Worm (Caenorhabditis elegans) whole organism, L3 larva: Measurements from ENCODE around the gene ins-4.

ENCODE experiments used
- ZK546.5 ChIP-seq: sonication (generic microtip); optimal IDR thresholded peaks from 2 replicates; lab custom pipeline; 2017; ENCODE audit warnings: missing biosample characterization, missing genetic modification characterization
- aly-2 ChIP-seq: fragments of 150-350 bp; optimal IDR thresholded peaks from 2 replicates; lab custom pipeline; 2014; ENCODE audit warnings: missing biosample characterization, missing genetic modification characterization
- ama-1 ChIP-seq: fragments of 150-350 bp; optimal IDR thresholded peaks from 2 replicates; lab custom pipeline; 2018
- ceh-16 ChIP-seq: sonication (generic microtip); optimal IDR thresholded peaks from 2 replicates; lab custom pipeline; 2017; ENCODE audit warnings: missing biosample characterization, missing genetic modification characterization
- ceh-28 ChIP-seq: fragments of 150-350 bp; optimal IDR thresholded peaks from 2 replicates; lab custom pipeline; 2014; ENCODE audit warnings: missing biosample characterization, missing genetic modification reagents, missing genetic modification characterization
- ceh-82 ChIP-seq: fragments of 150-350 bp; optimal IDR thresholded peaks from 2 replicates; lab custom pipeline; 2014; ENCODE audit warnings: missing biosample characterization, missing genetic modification characterization
- ceh-9 ChIP-seq: sonication (generic microtip); optimal IDR thresholded peaks from 2 replicates; lab custom pipeline; 2018; ENCODE audit warnings: missing biosample characterization, missing genetic modification characterization
- daf-12 ChIP-seq: fragments of 150-350 bp; optimal IDR thresholded peaks from 2 replicates; lab custom pipeline; 2014; ENCODE audit warnings: missing biosample characterization, missing genetic modification reagents, missing genetic modification characterization
- egl-27 ChIP-seq: sonication (generic microtip); optimal IDR thresholded peaks from 4 replicates; lab custom pipeline; 2017; ENCODE audit warnings: missing biosample characterization, missing genetic modification reagents, missing genetic modification characterization
- egl-5 ChIP-seq: fragments of 150-350 bp; optimal IDR thresholded peaks from 2 replicates; lab custom pipeline; 2017; ENCODE audit warnings: missing biosample characterization, missing genetic modification reagents, missing genetic modification characterization, inconsistent platforms
- elt-2 ChIP-seq: sonication (generic microtip); optimal IDR thresholded peaks from 2 replicates; lab custom pipeline; 2016; ENCODE audit warnings: missing genetic modification reagents, mild to moderate bottlenecking, missing genetic modification characterization, missing compliant biosample characterization
- elt-3 ChIP-seq, 3 experiments: fragments of 150-350 bp in 1 of 3; sonication (generic microtip) in 2 of 3; optimal IDR thresholded peaks; 2 replicates in 2 of 3; 4 replicates in 1 of 3; lab custom pipeline; 2014 to 2017; ENCODE audit warnings: missing biosample characterization in 3 of 3, missing genetic modification characterization in 3 of 3
- eor-1 ChIP-seq, 2 experiments: fragments of 150-350 bp; optimal IDR thresholded peaks; 2 replicates each; lab custom pipeline; 2014 to 2018; ENCODE audit warnings: missing biosample characterization in 2 of 2, missing genetic modification characterization in 2 of 2
- hmg-11 ChIP-seq: sonication (generic microtip); optimal IDR thresholded peaks from 2 replicates; lab custom pipeline; 2016; ENCODE audit warnings: missing genetic modification characterization, missing compliant biosample characterization
- jun-1 ChIP-seq: fragments of 150-350 bp; optimal IDR thresholded peaks from 2 replicates; lab custom pipeline; 2014; ENCODE audit warnings: missing biosample characterization, missing genetic modification reagents, missing genetic modification characterization
- lin-15B ChIP-seq: fragments of 150-350 bp; optimal IDR thresholded peaks from 2 replicates; lab custom pipeline; 2014; ENCODE audit warnings: missing biosample characterization, missing genetic modification characterization
- lin-39 ChIP-seq: fragments of 150-350 bp; optimal IDR thresholded peaks from 2 replicates; lab custom pipeline; 2018; ENCODE audit warnings: missing biosample characterization, missing genetic modification reagents, missing genetic modification characterization
- lsy-12 ChIP-seq: sonication (generic microtip); optimal IDR thresholded peaks from 2 replicates; lab custom pipeline; 2016; ENCODE audit warnings: mild to moderate bottlenecking, missing genetic modification characterization, missing compliant biosample characterization
- nfya-1 ChIP-seq: sonication (generic microtip); optimal IDR thresholded peaks from 2 replicates; lab custom pipeline; 2017; ENCODE audit warnings: missing genetic modification characterization, mild to moderate bottlenecking, missing compliant biosample characterization, antibody characterized with exemption, moderate library complexity; ENCODE audit not compliant: insufficient read depth
- nhr-11 ChIP-seq: fragments of 150-350 bp; optimal IDR thresholded peaks from 2 replicates; lab custom pipeline; 2014; ENCODE audit warnings: missing biosample characterization, missing genetic modification characterization
- nhr-23 ChIP-seq: fragments of 150-350 bp; optimal IDR thresholded peaks from 2 replicates; lab custom pipeline; 2014; ENCODE audit warnings: missing biosample characterization, missing genetic modification reagents, missing genetic modification characterization
- nhr-28 ChIP-seq: fragments of 150-350 bp; optimal IDR thresholded peaks from 2 replicates; lab custom pipeline; 2014; ENCODE audit warnings: missing biosample characterization, missing genetic modification characterization
- nhr-67 ChIP-seq: fragments of 150-350 bp; optimal IDR thresholded peaks from 2 replicates; lab custom pipeline; 2014; ENCODE audit warnings: missing biosample characterization, missing genetic modification characterization
- nhr-76 ChIP-seq: fragments of 150-350 bp; sonication (generic microtip); optimal IDR thresholded peaks from 5 replicates; lab custom pipeline; 2014; ENCODE audit warnings: missing biosample characterization, missing genetic modification characterization
- nhr-77 ChIP-seq: fragments of 150-350 bp; optimal IDR thresholded peaks from 2 replicates; lab custom pipeline; 2014; ENCODE audit warnings: missing biosample characterization, missing genetic modification characterization
- pha-4 ChIP-seq: fragments of 150-350 bp; optimal IDR thresholded peaks from 2 replicates; lab custom pipeline; 2014; ENCODE audit warnings: missing biosample characterization, missing genetic modification reagents, missing genetic modification characterization
- pqm-1 ChIP-seq: fragments of 150-350 bp; optimal IDR thresholded peaks from 2 replicates; lab custom pipeline; 2017; ENCODE audit warnings: missing biosample characterization, missing genetic modification characterization, inconsistent platforms
- sea-2 ChIP-seq: fragments of 150-350 bp; sonication (generic microtip); optimal IDR thresholded peaks from 4 replicates; lab custom pipeline; 2014; ENCODE audit warnings: missing biosample characterization, missing genetic modification reagents, missing genetic modification characterization
- skn-1 ChIP-seq: fragments of 150-350 bp; optimal IDR thresholded peaks from 2 replicates; lab custom pipeline; 2014; ENCODE audit warnings: missing biosample characterization, missing genetic modification characterization
- snpc-4 ChIP-seq: fragments of 150-350 bp; optimal IDR thresholded peaks from 2 replicates; lab custom pipeline; 2014; ENCODE audit warnings: missing biosample characterization, missing genetic modification characterization
- tbx-2 ChIP-seq: sonication (generic microtip); optimal IDR thresholded peaks from 2 replicates; lab custom pipeline; 2016; ENCODE audit warnings: mild to moderate bottlenecking, missing genetic modification characterization, missing compliant biosample characterization
- unc-39 ChIP-seq: sonication (generic microtip); optimal IDR thresholded peaks from 4 replicates; lab custom pipeline; 2017; ENCODE audit warnings: missing biosample characterization, missing genetic modification characterization
- unc-62 ChIP-seq: fragments of 150-350 bp; sonication (generic microtip); optimal IDR thresholded peaks from 4 replicates; lab custom pipeline; 2014; ENCODE audit warnings: missing biosample characterization, missing genetic modification reagents, missing genetic modification characterization
- zag-1 ChIP-seq: fragments of 150-350 bp; optimal IDR thresholded peaks from 2 replicates; lab custom pipeline; 2014; ENCODE audit warnings: missing biosample characterization, missing genetic modification characterization
- ztf-11 ChIP-seq: fragments of 150-350 bp; optimal IDR thresholded peaks from 2 replicates; lab custom pipeline; 2014; ENCODE audit warnings: missing biosample characterization, missing genetic modification characterization
- ztf-4 ChIP-seq: fragments of 150-350 bp; optimal IDR thresholded peaks from 2 replicates; lab custom pipeline; 2014; ENCODE audit warnings: missing biosample characterization, missing genetic modification characterization

Gene ins-4

DNA sequence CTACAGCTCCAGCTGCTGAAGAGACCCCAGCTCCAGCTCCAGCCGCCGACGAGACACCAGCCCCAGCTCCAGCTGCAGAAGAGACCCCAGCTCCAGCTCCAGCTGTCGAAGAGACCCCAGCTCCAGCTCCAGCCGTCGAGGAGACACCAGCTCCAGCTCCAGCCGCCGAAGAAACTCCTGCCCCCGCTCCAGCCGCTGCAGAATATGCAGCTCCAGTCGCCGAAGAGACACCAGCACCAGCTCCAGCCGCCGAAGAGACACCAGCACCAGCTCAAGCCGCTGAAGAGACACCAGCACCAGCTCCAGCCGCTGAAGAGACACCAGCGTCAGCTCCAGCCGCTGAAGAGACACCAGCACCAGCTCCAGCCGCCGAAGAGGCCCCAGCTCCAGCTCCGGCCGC lies 26.4 kb downstream of the ins-4 start:
- TF ChIP-seq ama-1 (lab: Kevin White, UChicago) (no peak), jun-1 (tag; lab: Kevin White, UChicago) (no peak), ZK546.5 (tag; lab: Kevin White, UChicago) (no peak), nhr-67 (tag; lab: Kevin White, UChicago) (no peak), zag-1 (tag; lab: Kevin White, UChicago) (no peak), ceh-16 (tag; lab: Kevin White, UChicago) (no peak), nhr-23 (no peak), aly-2 (tag; lab: Kevin White, UChicago) (no peak), snpc-4 (no peak), ceh-9 (tag; lab: Kevin White, UChicago) (no peak), pqm-1 (tag; lab: Kevin White, UChicago) (no peak), egl-5 (tag; lab: Kevin White, UChicago) (no peak), unc-39 (no peak)

DNA sequence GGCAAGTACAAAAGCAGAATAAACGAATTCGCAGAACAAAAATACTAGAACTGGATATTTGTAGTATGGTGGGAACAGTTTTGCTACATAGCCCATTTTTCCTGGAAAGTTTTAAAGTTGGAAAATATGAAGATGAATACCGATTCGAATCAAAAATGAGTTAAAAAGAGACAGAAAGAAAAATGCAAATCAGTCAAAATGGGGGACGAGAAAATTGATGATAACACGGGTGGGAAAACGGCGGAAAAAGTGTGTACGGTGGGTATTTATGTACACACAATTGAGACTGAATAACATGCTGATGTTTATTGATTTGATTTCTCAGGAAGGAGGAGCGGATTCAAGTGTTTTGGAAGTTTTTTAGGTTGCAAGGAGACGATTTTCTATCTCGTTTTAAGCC lies 28.7 kb downstream of the ins-4 start, which contains the start of gene R12C12.9:
Gene R12C12.9, minus strand, starts transcription at position 101 of the 400 bp plus-strand sequence.
- TF ChIP-seq elt-2 (tag; lab: Kevin White, UChicago) = peak; percentile 29
- TF ChIP-seq daf-12 (tag; lab: Kevin White, UChicago) = no peak

DNA sequence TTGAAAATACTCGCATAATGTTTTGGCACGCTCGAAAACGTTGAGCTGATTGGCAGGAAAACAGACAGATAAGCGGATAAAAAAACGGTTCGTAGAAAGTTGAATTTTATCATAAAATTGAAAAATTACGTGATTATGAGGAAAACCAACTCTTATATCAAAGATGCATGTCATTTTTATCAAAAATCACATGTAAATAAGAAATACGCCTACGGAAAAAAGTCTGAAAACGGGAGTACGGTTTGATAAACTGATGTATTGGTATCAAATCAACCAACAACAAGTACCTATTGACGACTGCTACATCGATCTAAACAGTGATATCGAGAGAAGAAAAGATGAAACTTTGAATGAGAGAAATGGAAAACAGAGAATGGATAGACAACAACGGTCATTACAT lies 29.5 kb downstream of the ins-4 start:
- TF ChIP-seq nhr-77 (tag; lab: Kevin White, UChicago) = no peak
- peak; percentile 90 for TF ChIP-seq elt-2 (tag; lab: Kevin White, UChicago)
- TF ChIP-seq pha-4 (tag; lab: Kevin White, UChicago) = peak; percentile 49
- peak; percentile 51 for TF ChIP-seq pqm-1 (tag; lab: Kevin White, UChicago)

DNA sequence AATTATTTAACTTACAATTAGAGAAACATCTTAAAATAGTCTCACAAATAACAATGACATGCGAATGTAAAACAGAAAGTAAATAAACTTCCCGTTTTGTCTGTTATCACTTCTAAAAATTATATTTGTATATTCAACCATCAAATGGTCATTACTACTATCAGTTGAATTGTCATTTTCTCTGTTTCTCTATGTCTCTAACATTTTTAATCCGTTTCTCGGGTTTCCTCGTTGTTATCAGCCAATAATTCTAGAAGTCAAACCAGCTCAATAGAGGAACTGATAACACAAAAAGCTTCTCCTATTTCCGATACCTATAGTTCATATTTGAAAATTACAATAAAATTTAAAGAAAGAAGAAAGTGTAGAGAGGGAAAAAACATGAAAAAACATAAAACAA lies 30.5 kb downstream of the ins-4 start:
- TF ChIP-seq skn-1 (tag; lab: Kevin White, UChicago) (peak; percentile 76), pha-4 (tag; lab: Kevin White, UChicago) (peak; percentile 87), nhr-28 (tag; lab: Kevin White, UChicago) (no peak), hmg-11 (tag; lab: Kevin White, UChicago) (no peak), ceh-28 (peak; percentile 46), egl-27 (peak; percentile 69), pqm-1 (tag; lab: Kevin White, UChicago) (peak; percentile 100), elt-2 (tag; lab: Kevin White, UChicago) (peak; percentile 100), jun-1 (tag; lab: Kevin White, UChicago) (peak; percentile 92)

DNA sequence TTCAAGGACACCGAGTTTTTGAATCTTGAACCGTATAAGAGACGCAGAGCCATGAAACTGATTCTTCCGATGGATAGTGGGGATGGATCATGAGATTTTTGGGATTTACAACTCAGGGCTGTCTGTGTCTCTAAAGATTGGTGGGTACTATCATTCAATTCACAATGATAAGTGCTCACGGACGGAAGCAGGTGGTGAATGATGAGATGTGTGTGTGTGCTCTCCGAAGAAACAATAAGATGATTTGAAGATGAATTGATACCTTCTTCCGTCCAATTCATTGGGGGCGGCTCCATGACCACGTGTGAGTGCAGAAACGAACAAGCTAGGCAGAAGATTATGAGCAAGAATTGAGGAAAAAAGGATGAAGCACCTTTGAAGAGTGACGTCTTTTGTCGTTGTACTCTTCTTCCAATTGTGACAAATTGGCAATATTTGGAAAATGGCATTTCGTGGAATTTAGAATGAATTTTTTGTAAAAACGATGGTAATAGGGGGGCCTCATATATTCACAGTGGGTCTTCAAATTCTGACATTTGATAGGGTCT lies 32.5 kb downstream of the ins-4 start:
- TF ChIP-seq aly-2 (tag; lab: Kevin White, UChicago) (no peak), lin-39 (tag; lab: Kevin White, UChicago) (peak; percentile 36), nfya-1 (tag; lab: Kevin White, UChicago) (peak; percentile 22), nhr-11 (peak; percentile 35), egl-27 (no peak), egl-5 (tag; lab: Kevin White, UChicago) (peak; percentile 35)

DNA sequence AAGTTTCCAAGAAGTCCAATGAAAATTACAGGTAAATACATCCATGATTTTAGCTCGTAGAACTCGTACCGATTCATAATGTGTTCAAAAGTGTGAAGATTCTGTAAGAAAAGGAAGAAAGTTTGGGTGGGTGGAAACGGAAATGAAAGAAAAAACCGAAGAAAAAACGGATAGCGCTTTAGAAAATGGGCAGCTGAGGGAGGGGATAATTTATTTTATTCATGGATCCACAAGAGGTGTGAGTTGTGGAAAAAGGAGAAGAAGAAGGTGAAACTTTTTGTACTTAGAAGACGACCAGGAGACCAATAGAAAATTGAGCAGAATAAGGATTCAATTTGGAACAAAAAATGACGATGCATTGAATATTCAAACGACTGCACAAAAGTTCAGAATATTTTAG lies 34.9 kb downstream of the ins-4 start, which contains the start of gene frpr-16:
Gene frpr-16, minus strand, starts transcription at position 101 of the 400 bp plus-strand sequence.
- TF ChIP-seq sea-2 = no peak
- TF ChIP-seq jun-1 (tag; lab: Kevin White, UChicago) = no peak
- TF ChIP-seq ceh-28 = no peak

DNA sequence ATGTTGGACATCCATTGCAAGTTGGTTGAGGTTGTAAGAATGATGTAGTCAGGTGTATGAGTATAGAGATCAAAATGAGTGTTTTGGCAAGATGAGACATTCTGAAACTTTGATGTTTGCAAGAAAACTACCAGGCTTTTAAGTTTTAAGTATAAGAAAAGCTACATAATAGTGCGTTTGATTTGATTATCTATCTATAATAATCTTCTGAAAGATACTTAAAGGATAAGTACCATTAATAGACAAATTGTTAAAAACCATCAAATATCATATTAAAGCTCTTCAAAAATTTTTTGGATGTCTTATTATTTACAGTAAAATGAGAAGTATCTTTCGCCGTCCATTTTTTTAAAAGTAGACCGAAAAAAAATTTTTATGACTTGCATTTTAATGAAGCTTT lies 47.0 kb downstream of the ins-4 start, which contains the start of gene R12C12.10:
Gene R12C12.10, minus strand, starts transcription at position 101 of the 400 bp plus-strand sequence.
- no peak for TF ChIP-seq elt-2 (tag; lab: Kevin White, UChicago)
- TF ChIP-seq lsy-12 = no peak
- no peak for TF ChIP-seq snpc-4
- TF ChIP-seq ZK546.5 (tag; lab: Kevin White, UChicago) = no peak
- no peak for TF ChIP-seq hmg-11 (tag; lab: Kevin White, UChicago)
- TF ChIP-seq pha-4 (tag; lab: Kevin White, UChicago) = no peak
- no peak for TF ChIP-seq tbx-2 (tag; lab: Kevin White, UChicago)
- no peak for TF ChIP-seq egl-27
- TF ChIP-seq elt-3 (tag; optimal IDR thresholded peaks at IDR 0.05; lab: Kevin White, UChicago) = no peak
- TF ChIP-seq ztf-11 (tag; lab: Kevin White, UChicago) = no peak
- no peak for TF ChIP-seq ztf-4
- no peak for TF ChIP-seq unc-62
- no peak for TF ChIP-seq nhr-76 (tag; lab: Kevin White, UChicago)
- no peak for TF ChIP-seq ceh-82 (tag; lab: Kevin White, UChicago)
- no peak for TF ChIP-seq nfya-1 (tag; lab: Kevin White, UChicago)
- no peak for TF ChIP-seq lin-15B
- TF ChIP-seq eor-1 (tag; optimal IDR thresholded peaks at IDR 0.05; lab: Kevin White, UChicago) = no peak
- TF ChIP-seq, all 47 proteins: peak for 0
